Worm (Caenorhabditis elegans) whole organism, L3 larva: ENCODE results near the gene dars-2.

Experiments used
- ama-1 ChIP-seq: fragments of 150-350 bp; optimal IDR thresholded peaks from 2 replicates; lab custom pipeline; 2018
- lin-15B ChIP-seq: fragments of 150-350 bp; optimal IDR thresholded peaks from 2 replicates; lab custom pipeline; 2014; ENCODE audit warnings: missing biosample characterization, missing genetic modification characterization
- nhr-12 ChIP-seq: fragments of 150-350 bp; optimal IDR thresholded peaks from 2 replicates; lab custom pipeline; 2014; ENCODE audit warnings: missing biosample characterization, missing genetic modification characterization
- nhr-43 ChIP-seq: sonication (generic microtip); optimal IDR thresholded peaks from 2 replicates; lab custom pipeline; 2016; ENCODE audit warnings: mild to moderate bottlenecking, missing genetic modification characterization, missing compliant biosample characterization; ENCODE audit not compliant: poor library complexity, severe bottlenecking

ce11 chrV:12004501-12004940, 44.0 kb upstream of the dars-2 start:
- TF ChIP-seq nhr-12 (tag; lab: Kevin White, UChicago) (no peak), lin-15B (no peak), ama-1 (lab: Kevin White, UChicago) (no peak), nhr-43 (tag; lab: Kevin White, UChicago) (no peak)
